Worm (Caenorhabditis elegans): Measurements from ENCODE around the gene ZK1128.1.

- TF ChIP-seq flt-1 (GFP tag; IDR thresholded peaks at IDR 0.05) (no peak), ama-1 (optimal IDR thresholded peaks at IDR 0.05) (no peak), ceh-36 (tag; optimal IDR thresholded peaks at IDR 0.05) (no peak), hnd-1 (tag; optimal IDR thresholded peaks at IDR 0.05) (no peak), pes-1 (GFP tag; IDR thresholded peaks at IDR 0.05) (no peak), aly-1 (tag; optimal IDR thresholded peaks at IDR 0.05) (no peak), F13C5.2 (tag; optimal IDR thresholded peaks at IDR 0.05) (no peak)
Measured at ce11 chrIII:10108995-10109394, 5.6 kb downstream of the ZK1128.1 start, which contains the start of gene T16H12.9.

Measured in whole organism, early embryonic.